Worm (Caenorhabditis elegans) whole organism, L2 larva: ENCODE data around the gene nlp-60.

Source experiments
- C34F6.9 ChIP-seq: fragments of 150-350 bp; optimal IDR thresholded peaks from 2 replicates; lab custom pipeline; 2014; ENCODE audit warnings: missing biosample characterization, missing genetic modification characterization
- F13H6.1 ChIP-seq: sonication (generic microtip); optimal IDR thresholded peaks from 2 replicates; lab custom pipeline; 2016; ENCODE audit warnings: missing genetic modification characterization, missing compliant biosample characterization
- R02D3.7 ChIP-seq: fragments of 150-350 bp; optimal IDR thresholded peaks from 2 replicates; lab custom pipeline; 2014; ENCODE audit warnings: missing biosample characterization, missing genetic modification characterization
- Y55F3AM.14 ChIP-seq: fragments of 200-800 bp; sonication (Bioruptor generic); optimal IDR thresholded peaks from 2 replicates; lab custom pipeline; 2018; ENCODE audit warnings: mild to moderate bottlenecking, missing genetic modification characterization, missing compliant biosample characterization
- ZK546.5 ChIP-seq: sonication (generic microtip); optimal IDR thresholded peaks from 2 replicates; lab custom pipeline; 2017; ENCODE audit warnings: missing biosample characterization, missing genetic modification characterization
- alr-1 ChIP-seq: fragments of 150-350 bp; optimal IDR thresholded peaks from 2 replicates; lab custom pipeline; 2014; ENCODE audit warnings: missing biosample characterization, missing genetic modification characterization
- aly-2 ChIP-seq: fragments of 150-350 bp; optimal IDR thresholded peaks from 2 replicates; lab custom pipeline; 2014; ENCODE audit warnings: missing biosample characterization, missing genetic modification characterization
- ama-1 ChIP-seq: fragments of 150-350 bp; optimal IDR thresholded peaks from 2 replicates; lab custom pipeline; 2018; ENCODE audit warnings: inconsistent platforms
- blmp-1 ChIP-seq: sonication (generic microtip); optimal IDR thresholded peaks from 2 replicates; lab custom pipeline; 2017; ENCODE audit warnings: missing genetic modification characterization, mild to moderate bottlenecking, missing compliant biosample characterization, antibody characterized with exemption, moderate library complexity; ENCODE audit not compliant: insufficient read depth
- ceh-16 ChIP-seq: fragments of 150-350 bp; optimal IDR thresholded peaks from 2 replicates; lab custom pipeline; 2014; ENCODE audit warnings: missing biosample characterization, missing genetic modification characterization
- ceh-82 ChIP-seq: fragments of 150-350 bp; optimal IDR thresholded peaks from 2 replicates; lab custom pipeline; 2014; ENCODE audit warnings: missing biosample characterization, missing genetic modification characterization
- dmd-4 ChIP-seq: sonication (generic microtip); optimal IDR thresholded peaks from 2 replicates; lab custom pipeline; 2017; ENCODE audit warnings: missing biosample characterization, missing genetic modification characterization
- egl-27 ChIP-seq: sonication (generic microtip); optimal IDR thresholded peaks from 3 replicates; lab custom pipeline; 2017; ENCODE audit warnings: missing biosample characterization, missing genetic modification reagents, missing genetic modification characterization
- elt-3 ChIP-seq: sonication (generic microtip); optimal IDR thresholded peaks from 2 replicates; lab custom pipeline; 2017; ENCODE audit warnings: missing biosample characterization, missing genetic modification characterization
- lin-11 ChIP-seq: fragments of 150-350 bp; sonication (generic microtip); optimal IDR thresholded peaks from 2 replicates; lab custom pipeline; 2014; ENCODE audit warnings: missing biosample characterization, missing genetic modification characterization, inconsistent platforms, mixed read lengths
- lin-13 ChIP-seq: fragments of 150-350 bp; optimal IDR thresholded peaks from 2 replicates; lab custom pipeline; 2014; ENCODE audit warnings: missing biosample characterization, missing genetic modification reagents, missing genetic modification characterization
- lin-39 ChIP-seq: fragments of 150-350 bp; optimal IDR thresholded peaks from 2 replicates; lab custom pipeline; 2014; ENCODE audit warnings: missing biosample characterization, missing genetic modification reagents, missing genetic modification characterization
- lsy-2 ChIP-seq, 2 experiments: fragments of 150-350 bp in 1 of 2; sonication (generic microtip) in 1 of 2; optimal IDR thresholded peaks; 2 replicates each; lab custom pipeline; 2014 to 2017; ENCODE audit warnings: missing biosample characterization in 2 of 2, missing genetic modification characterization in 2 of 2
- mbf-1 ChIP-seq: sonication (generic microtip); optimal IDR thresholded peaks from 2 replicates; lab custom pipeline; 2017; ENCODE audit warnings: missing biosample characterization, missing genetic modification characterization
- nhr-10 ChIP-seq: sonication (generic microtip); optimal IDR thresholded peaks from 2 replicates; lab custom pipeline; 2017; ENCODE audit warnings: missing biosample characterization, missing genetic modification characterization
- nhr-11 ChIP-seq: fragments of 150-350 bp; optimal IDR thresholded peaks from 2 replicates; lab custom pipeline; 2014; ENCODE audit warnings: missing biosample characterization, missing genetic modification characterization
- nhr-129 ChIP-seq: fragments of 150-350 bp; optimal IDR thresholded peaks from 2 replicates; lab custom pipeline; 2014; ENCODE audit warnings: missing biosample characterization, missing genetic modification characterization
- nhr-21 ChIP-seq: fragments of 150-350 bp; optimal IDR thresholded peaks from 2 replicates; lab custom pipeline; 2014; ENCODE audit warnings: missing biosample characterization, missing genetic modification characterization
- nhr-23 ChIP-seq: fragments of 150-350 bp; optimal IDR thresholded peaks from 2 replicates; lab custom pipeline; 2014; ENCODE audit warnings: missing biosample characterization, missing genetic modification reagents, missing genetic modification characterization
- nhr-237 ChIP-seq: fragments of 150-350 bp; optimal IDR thresholded peaks from 2 replicates; lab custom pipeline; 2014; ENCODE audit warnings: missing biosample characterization, missing genetic modification characterization
- nhr-25 ChIP-seq: fragments of 150-350 bp; sonication (generic microtip); optimal IDR thresholded peaks from 3 replicates; lab custom pipeline; 2014; ENCODE audit warnings: missing biosample characterization, missing genetic modification characterization
- nhr-6 ChIP-seq: fragments of 150-350 bp; optimal IDR thresholded peaks from 2 replicates; lab custom pipeline; 2014; ENCODE audit warnings: missing biosample characterization, missing genetic modification characterization
- nhr-77 ChIP-seq: fragments of 150-350 bp; optimal IDR thresholded peaks from 2 replicates; lab custom pipeline; 2014; ENCODE audit warnings: missing biosample characterization, missing genetic modification characterization
- peb-1 ChIP-seq: fragments of 150-350 bp; optimal IDR thresholded peaks from 2 replicates; lab custom pipeline; 2014; ENCODE audit warnings: missing biosample characterization, missing genetic modification characterization
- skn-1 ChIP-seq: sonication (generic microtip); optimal IDR thresholded peaks from 2 replicates; lab custom pipeline; 2017; ENCODE audit warnings: missing biosample characterization, missing genetic modification characterization
- snpc-4 ChIP-seq: fragments of 150-350 bp; optimal IDR thresholded peaks from 2 replicates; lab custom pipeline; 2014; ENCODE audit warnings: missing biosample characterization, missing genetic modification characterization
- unc-39 ChIP-seq: fragments of 150-350 bp; optimal IDR thresholded peaks from 2 replicates; lab custom pipeline; 2014; ENCODE audit warnings: missing biosample characterization, missing genetic modification characterization
- ztf-1 ChIP-seq: fragments of 200-800 bp; sonication (Bioruptor generic); conservative IDR thresholded peaks from 2 replicates; pipeline ENCODE4 v1.3.6; 2022; ENCODE audit warnings: missing genetic modification characterization, missing compliant biosample characterization
- ztf-11 ChIP-seq: sonication (generic microtip); optimal IDR thresholded peaks from 2 replicates; lab custom pipeline; 2017; ENCODE audit warnings: missing biosample characterization, missing genetic modification characterization
- ztf-4 ChIP-seq: fragments of 150-350 bp; optimal IDR thresholded peaks from 2 replicates; lab custom pipeline; 2014; ENCODE audit warnings: missing biosample characterization, missing genetic modification characterization

Gene nlp-60

ce11 chrIV:8687605-8688191 lies 8.6 kb upstream of the nlp-60 start, which contains the start of gene snrp-3 (continued):
- peak; percentile 86 for TF ChIP-seq lin-13 (GFP tag; lab: Kevin White, UChicago)
- TF ChIP-seq nhr-6 (tag; lab: Kevin White, UChicago): peak; percentile 78
- no peak for TF ChIP-seq ztf-11 (tag; lab: Kevin White, UChicago)
- TF ChIP-seq nhr-129 (tag; lab: Kevin White, UChicago): peak; percentile 79
- no peak for TF ChIP-seq ceh-82
- TF ChIP-seq ztf-4 (tag; lab: Kevin White, UChicago): peak; percentile 30
- TF ChIP-seq alr-1 (tag; lab: Kevin White, UChicago): no peak
- TF ChIP-seq snpc-4 (tag; lab: Kevin White, UChicago): peak; percentile 55
- no peak for TF ChIP-seq mbf-1 (tag; lab: Kevin White, UChicago)
- TF ChIP-seq nhr-21 (tag; lab: Kevin White, UChicago): peak; percentile 78
- TF ChIP-seq C34F6.9 (tag; lab: Kevin White, UChicago): peak; percentile 96
- no peak for TF ChIP-seq lin-39 (tag; lab: Kevin White, UChicago)
- TF ChIP-seq peb-1: no peak
- TF ChIP-seq blmp-1 (tag; lab: Kevin White, UChicago): no peak
- no peak for TF ChIP-seq ceh-16 (tag; lab: Kevin White, UChicago)
- peak; percentile 69 for TF ChIP-seq ama-1 (lab: Kevin White, UChicago)
- TF ChIP-seq, all 48 proteins: peak for 24

ce11 chrIV:8686966-8687365 lies 7.8 kb upstream of the nlp-60 start:
- TF ChIP-seq lsy-2 (tag; optimal IDR thresholded peaks at IDR 0.05; lab: Kevin White, UChicago) (no peak), lin-39 (tag; lab: Kevin White, UChicago) (no peak), ztf-1 (GFP tag; lab: Robert Waterston, UW) (no peak), lin-13 (GFP tag; lab: Kevin White, UChicago) (no peak), ama-1 (lab: Kevin White, UChicago) (no peak), dmd-4 (tag; lab: Kevin White, UChicago) (no peak)

- TF ChIP-seq nhr-77 (tag; lab: Kevin White, UChicago) (no peak), ztf-1 (GFP tag; lab: Robert Waterston, UW) (no peak), lsy-2 (tag; optimal IDR thresholded peaks at IDR 0.05; lab: Kevin White, UChicago) (no peak), nhr-10 (tag; lab: Kevin White, UChicago) (no peak), nhr-23 (tag; lab: Kevin White, UChicago) (no peak), mbf-1 (tag; lab: Kevin White, UChicago) (no peak), lin-11 (tag; lab: Kevin White, UChicago) (no peak), snpc-4 (tag; lab: Kevin White, UChicago) (no peak), ceh-82 (no peak), nhr-11 (no peak), unc-39 (tag; lab: Kevin White, UChicago) (no peak), ztf-11 (tag; lab: Kevin White, UChicago) (no peak), Y55F3AM.14 (GFP tag; lab: Kevin White, UChicago) (no peak), blmp-1 (tag; lab: Kevin White, UChicago) (no peak), peb-1 (no peak), lin-39 (tag; lab: Kevin White, UChicago) (no peak), dmd-4 (tag; lab: Kevin White, UChicago) (no peak), nhr-237 (tag; lab: Kevin White, UChicago) (no peak), nhr-6 (tag; lab: Kevin White, UChicago) (no peak)
Observed at ce11 chrIV:8686510-8686909, 7.4 kb upstream of the nlp-60 start, which contains the start of gene pole-2. Gene pole-2 (minus strand): TSS chrIV:8686610.

- TF ChIP-seq lin-39 (tag; lab: Kevin White, UChicago) (no peak), nhr-11 (no peak), alr-1 (tag; lab: Kevin White, UChicago) (no peak), ama-1 (lab: Kevin White, UChicago) (no peak), skn-1 (no peak), ZK546.5 (tag; lab: Kevin White, UChicago) (no peak), nhr-25 (tag; lab: Kevin White, UChicago) (no peak), F13H6.1 (tag; lab: Kevin White, UChicago) (no peak), C34F6.9 (tag; lab: Kevin White, UChicago) (no peak), aly-2 (no peak), elt-3 (tag; lab: Kevin White, UChicago) (no peak), dmd-4 (tag; lab: Kevin White, UChicago) (no peak), blmp-1 (tag; lab: Kevin White, UChicago) (no peak), egl-27 (tag; lab: Kevin White, UChicago) (no peak), snpc-4 (tag; lab: Kevin White, UChicago) (no peak), ztf-1 (GFP tag; lab: Robert Waterston, UW) (no peak), ztf-4 (tag; lab: Kevin White, UChicago) (no peak), R02D3.7 (no peak)
Observed at ce11 chrIV:8677303-8677702, 1.8 kb downstream of the nlp-60 start, which contains the start of gene F08B4.8. Gene F08B4.8 (plus strand): TSS chrIV:8677603.
